Fruit fly (Drosophila melanogaster): ENCODE data around the gene CG9331.

Gene CG9331

dm6 chr2L:20864764-20865265 is 42.2 kb downstream of the CG9331 start, which contains the start of gene CG9338 (continued):
- TF ChIP-seq cas (GFP tag; IDR thresholded peaks at IDR 0.05) (peak; percentile 61; the same call in 1 of the 2 replicates), seq (GFP tag; IDR thresholded peaks at IDR 0.05) (peak; percentile 66; the same call in 1 of the 2 replicates), Oli (tag; optimal IDR thresholded peaks at IDR 0.05) (peak; percentile 77), Nf-YC (tag; optimal IDR thresholded peaks at IDR 0.05) (peak; percentile 89), Ptx1 (GFP tag; IDR thresholded peaks at IDR 0.05) (peak; percentile 85), otp (GFP tag; IDR thresholded peaks at IDR 0.05) (no peak), vfl (GFP tag; optimal IDR thresholded peaks at IDR 0.05) (no peak), ci (GFP tag; IDR thresholded peaks at IDR 0.05) (peak; percentile 81), gcm2 (GFP tag; optimal IDR thresholded peaks at IDR 0.05) (no peak), mld (GFP tag; IDR thresholded peaks at IDR 0.05; ENCODE audit: partially characterized antibody) (no peak), zen2 (GFP tag; IDR thresholded peaks at IDR 0.05; ENCODE audit: partially characterized antibody) (no peak), CG30403 (GFP tag; optimal IDR thresholded peaks at IDR 0.05) (peak; percentile 84), Mes4 (GFP tag; optimal IDR thresholded peaks at IDR 0.05) (peak; percentile 75), CG6654 (GFP tag; optimal IDR thresholded peaks at IDR 0.05) (peak; percentile 80), CG10565 (GFP tag; optimal IDR thresholded peaks at IDR 0.05) (peak; percentile 27), zf30C (GFP tag; optimal IDR thresholded peaks at IDR 0.05) (no peak), kni (GFP tag; optimal IDR thresholded peaks at IDR 0.05) (peak; percentile 88), CG5180 (GFP tag; optimal IDR thresholded peaks at IDR 0.05) (peak; percentile 88), D (optimal IDR thresholded peaks at IDR 0.05) (no peak), D (GFP tag; optimal IDR thresholded peaks at IDR 0.05) (peak; percentile 86), CG3065 (GFP tag; optimal IDR thresholded peaks at IDR 0.05) (no peak), CG31441 (GFP tag; IDR thresholded peaks at IDR 0.05) (peak; percentile 97), phol (tag; optimal IDR thresholded peaks at IDR 0.05) (peak; percentile 94), wor (GFP tag; IDR thresholded peaks at IDR 0.05) (peak; percentile 67), luna (GFP tag; optimal IDR thresholded peaks at IDR 0.05) (peak; percentile 61), CG31365 (tag; optimal IDR thresholded peaks at IDR 0.05) (peak; percentile 87), jing (GFP tag; optimal IDR thresholded peaks at IDR 0.05) (peak; percentile 59), Fer2 (tag; optimal IDR thresholded peaks at IDR 0.05) (peak; percentile 82), CG33213 (GFP tag; optimal IDR thresholded peaks at IDR 0.05) (peak; percentile 70), dpn (GFP tag; optimal IDR thresholded peaks at IDR 0.05) (peak; percentile 85 to 86), CG18011 (GFP tag; optimal IDR thresholded peaks at IDR 0.05) (peak; percentile 70), CG11504 (tag; optimal IDR thresholded peaks at IDR 0.05) (peak; percentile 84), NFAT (GFP tag; IDR thresholded peaks at IDR 0.05) (peak; percentile 91), PHDP (tag; optimal IDR thresholded peaks at IDR 0.05) (peak; percentile 83), tna (GFP tag; IDR thresholded peaks at IDR 0.05; ENCODE audit: partially characterized antibody) (no peak), Xrp1 (GFP tag; IDR thresholded peaks at IDR 0.05) (peak; percentile 95), Sin3A (optimal IDR thresholded peaks at IDR 0.05) (no peak), sens (GFP tag) (peak; percentile 96), tx (GFP tag; optimal IDR thresholded peaks at IDR 0.05) (peak; percentile 70), wek (GFP tag; optimal IDR thresholded peaks at IDR 0.05) (peak; percentile 39), CG1603 (tag; optimal IDR thresholded peaks at IDR 0.05) (peak; percentile 75), CG17385 (GFP tag; optimal IDR thresholded peaks at IDR 0.05) (peak; percentile 73), Deaf1 (tag; optimal IDR thresholded peaks at IDR 0.05) (peak; percentile 66), sima (GFP tag; optimal IDR thresholded peaks at IDR 0.05) (peak; percentile 74), CG30431 (GFP tag; optimal IDR thresholded peaks at IDR 0.05) (peak; percentile 51), mirr (GFP tag; optimal IDR thresholded peaks at IDR 0.05) (peak; percentile 87), CG16815 (GFP tag; optimal IDR thresholded peaks at IDR 0.05) (peak; percentile 53), Asciz (GFP tag; optimal IDR thresholded peaks at IDR 0.05) (peak; percentile 91), CG6854 (GFP tag; optimal IDR thresholded peaks at IDR 0.05) (peak; percentile 89), gcm (GFP tag; optimal IDR thresholded peaks at IDR 0.05) (peak; percentile 75), CG6765 (GFP tag; optimal IDR thresholded peaks at IDR 0.05) (peak; percentile 93)

Data from whole organism, embryonic.